Worm (Caenorhabditis elegans): ENCODE data around the gene spp-12.
A peak's percentile ranks its signal among the peaks of the same experiment; 100 is the strongest.

Gene spp-12

ce11 chrV:13878226-13878625, 11.4 kb upstream of the spp-12 start (continued):
- peak; percentile 7 for TF ChIP-seq lin-13 (GFP tag; optimal IDR thresholded peaks at IDR 0.05)
- TF ChIP-seq F37D6.2 (tag; optimal IDR thresholded peaks at IDR 0.05): no peak
- no peak for TF ChIP-seq daf-19 (GFP tag; conservative IDR thresholded peaks at IDR 0.05)
- TF ChIP-seq T26A8.4 (GFP tag; IDR thresholded peaks at IDR 0.05): no peak
- no peak for TF ChIP-seq ces-1 (GFP tag; optimal IDR thresholded peaks at IDR 0.05)
- peak; percentile 53 for TF ChIP-seq mxl-3 (GFP tag; optimal IDR thresholded peaks at IDR 0.05)
- TF ChIP-seq mdl-1 (tag; optimal IDR thresholded peaks at IDR 0.05): peak in 1 of 2 experiments; percentile 71
- TF ChIP-seq daf-8 (GFP tag; IDR thresholded peaks at IDR 0.05): no peak
- no peak for TF ChIP-seq lin-29 (GFP tag; IDR thresholded peaks at IDR 0.05)
- TF ChIP-seq daf-16 (GFP tag; optimal IDR thresholded peaks at IDR 0.05): no peak
- TF ChIP-seq daf-16 (tag; optimal IDR thresholded peaks at IDR 0.05): peak; percentile 91
- TF ChIP-seq attf-4 (tag; optimal IDR thresholded peaks at IDR 0.05): no peak
- TF ChIP-seq nhr-77 (tag; optimal IDR thresholded peaks at IDR 0.05): peak; percentile 65
- no peak for TF ChIP-seq D1046.2 (GFP tag; IDR thresholded peaks at IDR 0.05)
- TF ChIP-seq fos-1 (tag; optimal IDR thresholded peaks at IDR 0.05): no peak
- no peak for TF ChIP-seq mxl-2 (GFP tag; conservative IDR thresholded peaks at IDR 0.05)
- peak; percentile 70 for TF ChIP-seq nhr-6 (tag; optimal IDR thresholded peaks at IDR 0.05)
- TF ChIP-seq lin-15B (tag; optimal IDR thresholded peaks at IDR 0.05): no peak
- peak in 1 of 2 experiments; percentile 98 for TF ChIP-seq unc-62 (GFP tag; optimal IDR thresholded peaks at IDR 0.05 in 1 of 2)
- no peak for TF ChIP-seq unc-62 (tag; optimal IDR thresholded peaks at IDR 0.05)
- TF ChIP-seq ceh-20 (GFP tag; IDR thresholded peaks at IDR 0.05): peak; percentile 12; the same call in 1 of the 2 replicates
- TF ChIP-seq hlh-11 (tag; optimal IDR thresholded peaks at IDR 0.05): peak; percentile 80
- TF ChIP-seq pqm-1 (tag; optimal IDR thresholded peaks at IDR 0.05): peak; percentile 61
- no peak for TF ChIP-seq lin-38 (GFP tag; IDR thresholded peaks at IDR 0.05)
- peak; percentile 28 for TF ChIP-seq nhr-48 (tag; optimal IDR thresholded peaks at IDR 0.05)
- TF ChIP-seq F26F4.8 (GFP tag; conservative IDR thresholded peaks at IDR 0.05): no peak
- no peak for TF ChIP-seq egl-43 (GFP tag; IDR thresholded peaks at IDR 0.05)
- TF ChIP-seq ztf-11 (tag; optimal IDR thresholded peaks at IDR 0.05): no peak

- TF ChIP-seq tra-1 (GFP tag; IDR thresholded peaks at IDR 0.05) (0 out of 2 replicates have a peak, but pooled peaks have one; percentile 25), sdz-12 (GFP tag; optimal IDR thresholded peaks at IDR 0.05) (no peak), php-3 (GFP tag; IDR thresholded peaks at IDR 0.05) (peak; percentile 62; the same call in 1 of the 2 replicates), pqm-1 (tag; optimal IDR thresholded peaks at IDR 0.05) (peak; percentile 70), hlh-11 (tag; optimal IDR thresholded peaks at IDR 0.05) (peak; percentile 55), fos-1 (tag; optimal IDR thresholded peaks at IDR 0.05) (no peak), vab-7 (GFP tag; IDR thresholded peaks at IDR 0.05) (no peak), ztf-11 (tag; optimal IDR thresholded peaks at IDR 0.05) (no peak), dmd-6 (GFP tag; IDR thresholded peaks at IDR 0.05) (peak; percentile 81), nhr-6 (tag; optimal IDR thresholded peaks at IDR 0.05) (peak; percentile 31), F37D6.2 (tag; optimal IDR thresholded peaks at IDR 0.05) (no peak), nhr-48 (tag; optimal IDR thresholded peaks at IDR 0.05) (no peak), nhr-28 (tag; optimal IDR thresholded peaks at IDR 0.05) (peak; percentile 63), ceh-82 (tag; optimal IDR thresholded peaks at IDR 0.05) (no peak), jun-1 (tag; optimal IDR thresholded peaks at IDR 0.05) (no peak), gei-8 (GFP tag; optimal IDR thresholded peaks at IDR 0.05) (no peak), Y5F2A.4 (GFP tag; optimal IDR thresholded peaks at IDR 0.05) (no peak), nhr-11 (tag; optimal IDR thresholded peaks at IDR 0.05) (no peak), dve-1 (tag; optimal IDR thresholded peaks at IDR 0.05; ENCODE audit: insufficient read depth) (peak; percentile 49), F10B5.3 (tag; optimal IDR thresholded peaks at IDR 0.05) (no peak), ceh-28 (tag; optimal IDR thresholded peaks at IDR 0.05) (no peak), ceh-32 (tag; optimal IDR thresholded peaks at IDR 0.05; ENCODE audit: poor library complexity) (no peak), T26A8.4 (GFP tag; IDR thresholded peaks at IDR 0.05) (no peak), lin-38 (GFP tag; IDR thresholded peaks at IDR 0.05) (no peak), unc-62 (GFP tag; optimal IDR thresholded peaks at IDR 0.05 in 1 of 2) (peak in 1 of 2 experiments; percentile 39), unc-62 (tag; optimal IDR thresholded peaks at IDR 0.05) (no peak), nhr-77 (tag; optimal IDR thresholded peaks at IDR 0.05) (peak; percentile 5), daf-16 (GFP tag; optimal IDR thresholded peaks at IDR 0.05) (no peak), daf-16 (tag; optimal IDR thresholded peaks at IDR 0.05) (peak; percentile 79), dmd-8 (GFP tag; IDR thresholded peaks at IDR 0.05) (no peak), hmg-1.1 (GFP tag; IDR thresholded peaks at IDR 0.05) (no peak), aha-1 (tag) (peak; percentile 31), daf-8 (GFP tag; IDR thresholded peaks at IDR 0.05) (no peak), pha-4 (GFP tag; IDR thresholded peaks at IDR 0.05) (no peak), pha-4 (tag; optimal IDR thresholded peaks at IDR 0.05) (no peak)
Observed at ce11 chrV:13879241-13879640, 10.4 kb upstream of the spp-12 start, which contains the start of gene lbp-7. lbp-7 (plus strand) TSS chrV:13879552.
